Fruit fly (Drosophila melanogaster) whole organism, embryonic: Measurements from ENCODE around the gene PolQ.
A peak's percentile ranks its signal among the peaks of the same experiment; 100 is the strongest.

ENCODE experiments used
- CG3163 ChIP-seq: fragments of 200-800 bp; sonication (Bioruptor generic); optimal IDR thresholded peaks from 3 replicates; lab custom pipeline; 2016; ENCODE audit warnings: missing biosample characterization, missing genetic modification characterization
- CG34224 ChIP-seq: fragments of 200-800 bp; sonication (Bioruptor generic); IDR thresholded peaks from 3 replicates; pipeline ENCODE4 v1.3.6; 2022; ENCODE audit warnings: missing biosample characterization, missing genetic modification characterization; ENCODE audit not compliant: partially characterized antibody
- CG3726 ChIP-seq: fragments of 200-800 bp; sonication (Bioruptor generic); IDR thresholded peaks from 3 replicates; pipeline ENCODE4, ENCODE4 v1.3.6; 2022; ENCODE audit warnings: missing biosample characterization, missing genetic modification characterization
- CG6254 ChIP-seq: fragments of 200-800 bp; sonication (Bioruptor generic); optimal IDR thresholded peaks from 3 replicates; lab custom pipeline; 2017; ENCODE audit warnings: mild to moderate bottlenecking, missing biosample characterization, missing genetic modification reagents, missing genetic modification characterization
- Hey ChIP-seq: fragments of 200-800 bp; sonication (Bioruptor generic); optimal IDR thresholded peaks from 3 replicates; lab custom pipeline; 2018; ENCODE audit warnings: missing biosample characterization, mild to moderate bottlenecking, missing genetic modification characterization
- chn ChIP-seq: fragments of 200-800 bp; sonication (Bioruptor generic); optimal IDR thresholded peaks from 2 replicates; lab custom pipeline; 2016; ENCODE audit warnings: missing biosample characterization, missing genetic modification characterization
- croc ChIP-seq: fragments of 200-800 bp; sonication (Bioruptor generic); conservative IDR thresholded peaks from 3 replicates; pipeline ENCODE4 v1.3.6; 2022; ENCODE audit warnings: missing biosample characterization, missing genetic modification characterization

DNA sequence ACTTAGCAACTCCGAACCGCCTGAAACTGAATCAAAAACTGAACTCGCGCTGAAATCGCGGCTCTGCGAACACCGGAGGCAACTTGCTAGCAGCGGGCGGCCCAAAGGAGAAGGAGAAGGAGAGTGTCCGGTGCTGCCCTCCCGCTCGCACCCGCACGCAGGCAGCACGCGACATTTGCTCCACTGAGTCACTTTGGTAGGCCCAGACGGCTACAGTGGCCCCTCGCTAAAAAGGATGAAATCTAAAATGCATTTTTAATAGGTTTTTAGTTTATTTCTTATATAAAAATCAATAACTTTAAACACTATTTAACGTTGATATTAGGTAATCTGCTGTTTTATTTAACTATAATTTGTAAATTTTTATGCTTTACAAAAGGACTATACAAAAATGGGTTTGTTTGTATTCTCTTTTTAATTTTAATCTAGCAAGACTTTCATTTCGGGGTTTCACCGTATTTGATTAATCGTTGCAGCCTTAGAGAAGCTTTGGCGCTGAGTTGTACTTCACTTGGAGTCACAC is 10.4 kb upstream of the PolQ start, which contains the start of gene Men:
- TF ChIP-seq CG3163 (GFP tag; lab: Kevin White, UChicago) (no peak), CG3726 (GFP tag; lab: Robert Waterston, UW) (0 out of 3 replicates have a peak, but pooled peaks have one; percentile 24), croc (GFP tag; lab: Robert Waterston, UW) (peak; percentile 29; the same call in 2 of the 3 replicates), CG6254 (no peak), Hey (tag; lab: Kevin White, UChicago) (no peak), CG34224 (GFP tag; lab: Robert Waterston, UW) (no peak), chn (GFP tag; lab: Kevin White, UChicago) (no peak)
